Worm (Caenorhabditis elegans) whole organism, L1 larva: ENCODE measurements around the gene sas-1.

Experiments
- C16A3.4 ChIP-seq: fragments of 150-350 bp; optimal IDR thresholded peaks from 2 replicates; lab custom pipeline; 2014; ENCODE audit warnings: missing biosample characterization, missing genetic modification characterization
- C34B4.2 ChIP-seq: sonication (generic microtip); optimal IDR thresholded peaks from 2 replicates; lab custom pipeline; 2017; ENCODE audit warnings: mild to moderate bottlenecking, missing genetic modification characterization, missing compliant biosample characterization
- Y116A8C.19 ChIP-seq: sonication (generic microtip); optimal IDR thresholded peaks from 2 replicates; lab custom pipeline; 2016; ENCODE audit warnings: missing compliant biosample characterization, missing genetic modification characterization, borderline replicate concordance
- aha-1 ChIP-seq: fragments of 150-350 bp; optimal IDR thresholded peaks from 2 replicates; lab custom pipeline; 2014; ENCODE audit warnings: missing biosample characterization, missing genetic modification characterization
- aly-2 ChIP-seq: fragments of 150-350 bp; optimal IDR thresholded peaks from 2 replicates; lab custom pipeline; 2014; ENCODE audit warnings: missing biosample characterization, missing genetic modification characterization
- ama-1 ChIP-seq: fragments of 150-350 bp; optimal IDR thresholded peaks from 2 replicates; lab custom pipeline; 2014
- blmp-1 ChIP-seq: fragments of 150-350 bp; optimal IDR thresholded peaks from 2 replicates; lab custom pipeline; 2014; ENCODE audit warnings: missing biosample characterization, missing genetic modification characterization
- ceh-63 ChIP-seq: fragments of 200-800 bp; sonication (Bioruptor generic); optimal IDR thresholded peaks from 2 replicates; lab custom pipeline; 2018; ENCODE audit warnings: mild to moderate bottlenecking, missing genetic modification characterization, missing compliant biosample characterization
- ceh-82 ChIP-seq, 3 experiments: fragments of 150-350 bp in 1 of 3; sonication (generic microtip) in 2 of 3; optimal IDR thresholded peaks; 2 replicates each; lab custom pipeline; 2014 to 2017; ENCODE audit warnings: missing biosample characterization in 3 of 3, missing genetic modification characterization in 3 of 3
- dpl-1 ChIP-seq, 3 experiments: fragments of 150-350 bp in 2 of 3; sonication (generic microtip) in 1 of 3; optimal IDR thresholded peaks; 2 replicates each; lab custom pipeline; 2014 to 2017; ENCODE audit warnings: missing biosample characterization in 3 of 3, missing genetic modification characterization in 3 of 3, missing genetic modification reagents in 3 of 3
- dsc-1 ChIP-seq: sonication (generic microtip); optimal IDR thresholded peaks from 2 replicates; lab custom pipeline; 2016; ENCODE audit warnings: mild to moderate bottlenecking, missing genetic modification characterization, missing compliant biosample characterization
- efl-3 ChIP-seq: fragments of 200-800 bp; sonication (Bioruptor generic); optimal IDR thresholded peaks from 2 replicates; lab custom pipeline; 2018; ENCODE audit warnings: mild to moderate bottlenecking, missing genetic modification characterization, missing compliant biosample characterization
- egl-27 ChIP-seq, 2 experiments: fragments of 150-350 bp in 1 of 2; sonication (generic microtip); optimal IDR thresholded peaks; 3 replicates each; lab custom pipeline; 2017 to 2018; ENCODE audit warnings: missing biosample characterization in 2 of 2, missing genetic modification characterization in 2 of 2, missing genetic modification reagents in 2 of 2
- ets-5 ChIP-seq: fragments of 200-800 bp; sonication (Bioruptor generic); IDR thresholded peaks from 2 replicates; pipeline ENCODE4 v1.3.6; 2022; ENCODE audit warnings: missing genetic modification characterization, missing compliant biosample characterization
- fkh-10 ChIP-seq: sonication (generic microtip); optimal IDR thresholded peaks from 2 replicates; lab custom pipeline; 2017; ENCODE audit warnings: missing biosample characterization, missing genetic modification reagents, missing genetic modification characterization
- fkh-4 ChIP-seq: sonication (generic microtip); optimal IDR thresholded peaks from 2 replicates; lab custom pipeline; 2016; ENCODE audit warnings: missing compliant biosample characterization, missing genetic modification characterization, borderline replicate concordance
- fkh-8 ChIP-seq: sonication (generic microtip); optimal IDR thresholded peaks from 2 replicates; lab custom pipeline; 2016; ENCODE audit warnings: mild to moderate bottlenecking, missing genetic modification characterization, missing compliant biosample characterization
- fos-1 ChIP-seq: fragments of 150-350 bp; optimal IDR thresholded peaks from 2 replicates; lab custom pipeline; 2014; ENCODE audit warnings: missing biosample characterization, missing genetic modification characterization
- grh-1 ChIP-seq: fragments of 200-800 bp; sonication (Bioruptor generic); IDR thresholded peaks from 2 replicates; pipeline ENCODE4 v1.3.6; 2022; ENCODE audit warnings: missing genetic modification reagents, missing genetic modification characterization, missing compliant biosample characterization
- hlh-17 ChIP-seq: fragments of 200-800 bp; sonication (Bioruptor generic); optimal IDR thresholded peaks from 2 replicates; lab custom pipeline; 2018; ENCODE audit warnings: missing genetic modification characterization, mild to moderate bottlenecking, missing compliant biosample characterization, moderate library complexity, borderline replicate concordance
- hlh-4 ChIP-seq: sonication (generic microtip); optimal IDR thresholded peaks from 2 replicates; lab custom pipeline; 2016; ENCODE audit warnings: mild to moderate bottlenecking, missing genetic modification characterization, missing compliant biosample characterization
- irx-1 ChIP-seq: sonication (generic microtip); optimal IDR thresholded peaks from 2 replicates; lab custom pipeline; 2016; ENCODE audit warnings: missing genetic modification characterization, missing compliant biosample characterization
- jun-1 ChIP-seq: fragments of 150-350 bp; optimal IDR thresholded peaks from 2 replicates; lab custom pipeline; 2014; ENCODE audit warnings: missing biosample characterization, missing genetic modification reagents, missing genetic modification characterization
- lin-15B ChIP-seq: fragments of 150-350 bp; sonication (generic microtip); optimal IDR thresholded peaks from 3 replicates; lab custom pipeline; 2014; ENCODE audit warnings: missing biosample characterization, missing genetic modification characterization
- lin-35 ChIP-seq, 2 experiments: fragments of 150-350 bp; optimal IDR thresholded peaks; 2 replicates each; lab custom pipeline; 2014; ENCODE audit warnings: missing biosample characterization in 2 of 2, missing genetic modification characterization in 2 of 2, missing genetic modification reagents in 2 of 2
- lin-39 ChIP-seq: fragments of 150-350 bp; optimal IDR thresholded peaks from 2 replicates; lab custom pipeline; 2014; ENCODE audit warnings: missing biosample characterization, missing genetic modification reagents, missing genetic modification characterization
- lir-3 ChIP-seq: sonication (generic microtip); optimal IDR thresholded peaks from 2 replicates; lab custom pipeline; 2016; ENCODE audit warnings: mild to moderate bottlenecking, missing genetic modification characterization, moderate library complexity, missing compliant biosample characterization; ENCODE audit not compliant: poor library complexity
- lsy-2 ChIP-seq, 2 experiments: fragments of 150-350 bp; optimal IDR thresholded peaks; 2 replicates each; lab custom pipeline; 2014; ENCODE audit warnings: missing biosample characterization in 2 of 2, missing genetic modification characterization in 2 of 2
- mdl-1 ChIP-seq, 2 experiments: fragments of 150-350 bp; optimal IDR thresholded peaks; 2 replicates each; lab custom pipeline; 2014 to 2017; ENCODE audit warnings: missing biosample characterization in 2 of 2, missing genetic modification characterization in 2 of 2, inconsistent platforms in 1 of 2
- mef-2 ChIP-seq: fragments of 150-350 bp; optimal IDR thresholded peaks from 2 replicates; lab custom pipeline; 2014; ENCODE audit warnings: missing biosample characterization, missing genetic modification characterization
- nhr-19 ChIP-seq: fragments of 200-800 bp; sonication (Bioruptor generic); conservative IDR thresholded peaks from 2 replicates; pipeline ENCODE4 v1.3.6; 2022; ENCODE audit warnings: missing genetic modification characterization, missing compliant biosample characterization
- nhr-20 ChIP-seq: sonication (generic microtip); optimal IDR thresholded peaks from 2 replicates; lab custom pipeline; 2016; ENCODE audit warnings: mild to moderate bottlenecking, missing genetic modification characterization, missing compliant biosample characterization
- nhr-76 ChIP-seq: sonication (generic microtip); optimal IDR thresholded peaks from 2 replicates; lab custom pipeline; 2017; ENCODE audit warnings: missing biosample characterization, missing genetic modification characterization
- nhr-77 ChIP-seq: fragments of 150-350 bp; optimal IDR thresholded peaks from 2 replicates; lab custom pipeline; 2014; ENCODE audit warnings: missing biosample characterization, missing genetic modification characterization
- pax-3 ChIP-seq: fragments of 200-800 bp; sonication (Bioruptor generic); optimal IDR thresholded peaks from 2 replicates; lab custom pipeline; 2018; ENCODE audit warnings: mild to moderate bottlenecking, missing genetic modification characterization, moderate library complexity, missing compliant biosample characterization
- pqm-1 ChIP-seq: sonication (generic microtip); optimal IDR thresholded peaks from 3 replicates; lab custom pipeline; 2017; ENCODE audit warnings: missing biosample characterization, missing genetic modification characterization
- rnt-1 ChIP-seq: sonication (generic microtip); optimal IDR thresholded peaks from 2 replicates; lab custom pipeline; 2016; ENCODE audit warnings: mild to moderate bottlenecking, missing genetic modification characterization, moderate library complexity, missing compliant biosample characterization
- skn-1 ChIP-seq: fragments of 150-350 bp; optimal IDR thresholded peaks from 2 replicates; lab custom pipeline; 2014; ENCODE audit warnings: missing biosample characterization, missing genetic modification characterization
- snpc-4 ChIP-seq: fragments of 150-350 bp; optimal IDR thresholded peaks from 2 replicates; lab custom pipeline; 2014; ENCODE audit warnings: missing biosample characterization, missing genetic modification characterization
- snu-23 ChIP-seq: sonication (generic microtip); optimal IDR thresholded peaks from 2 replicates; lab custom pipeline; 2016; ENCODE audit warnings: missing genetic modification characterization, missing compliant biosample characterization
- sptf-1 ChIP-seq: fragments of 150-350 bp; optimal IDR thresholded peaks from 2 replicates; lab custom pipeline; 2014; ENCODE audit warnings: missing biosample characterization, missing genetic modification characterization
- swsn-7 ChIP-seq: sonication (generic microtip); optimal IDR thresholded peaks from 2 replicates; lab custom pipeline; 2016; ENCODE audit warnings: missing genetic modification characterization, missing compliant biosample characterization
- tbx-2 ChIP-seq: sonication (generic microtip); optimal IDR thresholded peaks from 2 replicates; lab custom pipeline; 2016; ENCODE audit warnings: missing genetic modification characterization, missing compliant biosample characterization
- unc-130 ChIP-seq: fragments of 150-350 bp; optimal IDR thresholded peaks from 2 replicates; lab custom pipeline; 2017; ENCODE audit warnings: missing biosample characterization, missing genetic modification characterization, inconsistent platforms
- unc-30 ChIP-seq: sonication (generic microtip); optimal IDR thresholded peaks from 2 replicates; lab custom pipeline; 2017; ENCODE audit warnings: missing biosample characterization, missing genetic modification characterization
- unc-86 ChIP-seq: sonication (generic microtip); optimal IDR thresholded peaks from 2 replicates; lab custom pipeline; 2016; ENCODE audit warnings: missing genetic modification characterization, missing compliant biosample characterization
- vab-15 ChIP-seq: sonication (generic microtip); optimal IDR thresholded peaks from 2 replicates; lab custom pipeline; 2017; ENCODE audit warnings: missing genotype, mild to moderate bottlenecking, missing genetic modification characterization, missing compliant biosample characterization
- zag-1 ChIP-seq: fragments of 150-350 bp; optimal IDR thresholded peaks from 2 replicates; lab custom pipeline; 2014; ENCODE audit warnings: missing biosample characterization, missing genetic modification characterization
- ztf-11 ChIP-seq, 2 experiments: sonication (generic microtip); optimal IDR thresholded peaks; 2 replicates each; lab custom pipeline; 2016 to 2017; ENCODE audit warnings: missing genetic modification characterization in 2 of 2, missing biosample characterization in 1 of 2, missing compliant biosample characterization in 1 of 2
- ztf-4 ChIP-seq: fragments of 150-350 bp; optimal IDR thresholded peaks from 2 replicates; lab custom pipeline; 2014; ENCODE audit warnings: missing biosample characterization, missing genetic modification characterization

Gene sas-1

DNA sequence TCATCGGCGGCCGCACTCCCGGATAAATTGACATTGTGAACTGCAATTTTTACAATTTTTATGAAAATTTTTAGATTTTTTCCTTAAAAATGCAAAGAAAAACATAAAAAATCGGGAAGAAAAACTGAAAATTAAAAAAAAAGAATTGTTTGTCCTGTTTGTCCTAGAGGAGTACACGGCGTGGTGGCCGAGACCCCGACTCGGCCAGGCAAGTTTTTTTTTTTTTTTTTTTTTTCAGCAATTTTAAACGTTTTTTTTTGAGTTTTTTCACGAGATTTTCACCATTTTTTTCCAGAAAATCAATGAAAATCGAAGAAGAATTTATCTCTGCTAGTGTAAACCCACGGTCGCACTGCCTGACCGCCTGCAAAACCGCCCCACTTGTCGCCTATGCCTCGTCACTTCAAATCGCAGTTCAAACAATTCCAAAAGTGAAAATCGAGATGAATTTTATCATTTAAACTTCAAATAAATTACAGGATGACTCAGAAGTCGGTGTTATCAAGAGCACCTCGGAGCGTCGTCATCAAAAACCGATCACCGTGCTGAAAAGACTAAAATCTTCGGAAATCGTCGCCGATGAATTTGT is 25.8 kb upstream of the sas-1 start, which contains the start of the genes taf-7.2 and elpc-2 (continued):
- no peak for TF ChIP-seq pqm-1 (tag; lab: Kevin White, UChicago)
- peak; percentile 90 for TF ChIP-seq irx-1 (tag; lab: Kevin White, UChicago)
- TF ChIP-seq C16A3.4, result no peak
- no peak for TF ChIP-seq mef-2 (tag; lab: Kevin White, UChicago)
- no peak for TF ChIP-seq vab-15 (tag; lab: Kevin White, UChicago)
- peak; percentile 33 to 66 for TF ChIP-seq lsy-2 (tag; optimal IDR thresholded peaks at IDR 0.05; lab: Kevin White, UChicago)
- no peak for TF ChIP-seq lir-3 (tag; lab: Kevin White, UChicago)
- no peak for TF ChIP-seq sptf-1 (tag; lab: Kevin White, UChicago)
- TF ChIP-seq rnt-1, result no peak
- peak; percentile 93 for TF ChIP-seq fkh-4 (tag; lab: Kevin White, UChicago)
- no peak; the same call in 1 of the 2 replicates for TF ChIP-seq nhr-19
- TF ChIP-seq Y116A8C.19 (tag; lab: Kevin White, UChicago), result peak; percentile 23
- peak; percentile 81 for TF ChIP-seq tbx-2 (tag; lab: Kevin White, UChicago)
- TF ChIP-seq fkh-8 (tag; lab: Kevin White, UChicago), result peak; percentile 13
- no peak for TF ChIP-seq grh-1 (GFP tag; lab: Robert Waterston, UW)
- TF ChIP-seq lin-35 (GFP tag; optimal IDR thresholded peaks at IDR 0.05; lab: Kevin White, UChicago), result no peak
- TF ChIP-seq mdl-1 (tag; optimal IDR thresholded peaks at IDR 0.05; lab: Kevin White, UChicago), result no peak
- TF ChIP-seq ztf-11 (tag; optimal IDR thresholded peaks at IDR 0.05; lab: Kevin White, UChicago), result peak in 1 of 2 experiments; percentile 87
- TF ChIP-seq hlh-17 (GFP tag; lab: Kevin White, UChicago), result no peak
- TF ChIP-seq aly-2 (tag; lab: Kevin White, UChicago), result no peak
- TF ChIP-seq egl-27 (tag; optimal IDR thresholded peaks at IDR 0.05; lab: Kevin White, UChicago), result no peak
- TF ChIP-seq nhr-76 (tag; lab: Kevin White, UChicago), result no peak
- TF ChIP-seq ceh-63 (GFP tag; lab: Kevin White, UChicago), result no peak
- TF ChIP-seq fkh-10 (GFP tag; lab: Kevin White, UChicago), result no peak
- peak; percentile 16 to 48 (median 27) for TF ChIP-seq dpl-1 (GFP tag; optimal IDR thresholded peaks at IDR 0.05; lab: Kevin White, UChicago)
- peak; percentile 68 for TF ChIP-seq dsc-1 (tag; lab: Kevin White, UChicago)
- no peak for TF ChIP-seq ama-1 (lab: Kevin White, UChicago)
- no peak for TF ChIP-seq snu-23 (GFP tag; lab: Kevin White, UChicago)
- no peak for TF ChIP-seq lin-39
- no peak for TF ChIP-seq efl-3
- TF ChIP-seq aha-1 (tag; lab: Kevin White, UChicago), result no peak
- TF ChIP-seq snpc-4 (tag; lab: Kevin White, UChicago), result no peak
- no peak for TF ChIP-seq ets-5 (GFP tag; lab: Robert Waterston, UW)
- TF ChIP-seq hlh-4 (tag; lab: Kevin White, UChicago), result no peak
- TF ChIP-seq ztf-4 (tag; lab: Kevin White, UChicago), result no peak
- peak; percentile 43 for TF ChIP-seq unc-86
- TF ChIP-seq ceh-82 (tag; optimal IDR thresholded peaks at IDR 0.05; lab: Kevin White, UChicago), result peak in 2 of 3 experiments; percentile 21 to 42
- no peak for TF ChIP-seq blmp-1 (tag; lab: Kevin White, UChicago)
- TF ChIP-seq C34B4.2, result no peak
- no peak for TF ChIP-seq unc-30 (tag; lab: Kevin White, UChicago)
- peak; percentile 32 for TF ChIP-seq pax-3 (tag; lab: Kevin White, UChicago)
- TF ChIP-seq nhr-77, result no peak
- TF ChIP-seq skn-1 (tag; lab: Kevin White, UChicago), result no peak
- peak; percentile 41 for TF ChIP-seq nhr-20 (tag; lab: Kevin White, UChicago)
- TF ChIP-seq swsn-7, result no peak
- no peak for TF ChIP-seq unc-130 (tag; lab: Kevin White, UChicago)
- no peak for TF ChIP-seq zag-1 (tag; lab: Kevin White, UChicago)
- no peak for TF ChIP-seq fos-1 (tag; lab: Kevin White, UChicago)
- TF ChIP-seq jun-1 (tag; lab: Kevin White, UChicago), result no peak
- no peak for TF ChIP-seq lin-15B (tag; lab: Kevin White, UChicago)
